Worm (Caenorhabditis elegans): ENCODE measurements around the gene srh-296.

Gene srh-296

ce11 chrV:17805323-17805722 is 4.8 kb upstream of the srh-296 start, which contains the start of gene srh-291:
TSS of gene srh-291 (plus strand) at chrV:17805623.
- no peak for TF ChIP-seq efl-1 (optimal IDR thresholded peaks at IDR 0.05)
- TF ChIP-seq efl-1 (GFP tag; optimal IDR thresholded peaks at IDR 0.05 in 1 of 2), result peak in 1 of 2 experiments; percentile 64
- no peak for TF ChIP-seq C04F5.9 (tag; optimal IDR thresholded peaks at IDR 0.05)

ce11 chrV:17812127-17812526 is 2.0 kb downstream of the srh-296 start:
- TF ChIP-seq lir-3 (tag; optimal IDR thresholded peaks at IDR 0.05; ENCODE audit: poor library complexity), result no peak
- no peak for TF ChIP-seq ceh-90 (tag; optimal IDR thresholded peaks at IDR 0.05)
- TF ChIP-seq lin-15B (tag; optimal IDR thresholded peaks at IDR 0.05), result no peak
- TF ChIP-seq xbp-1 (tag; optimal IDR thresholded peaks at IDR 0.05), result no peak
- TF ChIP-seq ceh-63 (GFP tag; optimal IDR thresholded peaks at IDR 0.05), result no peak
- no peak for TF ChIP-seq C34B4.2 (tag; optimal IDR thresholded peaks at IDR 0.05)
- no peak for TF ChIP-seq ces-1 (GFP tag; optimal IDR thresholded peaks at IDR 0.05)
- TF ChIP-seq swsn-7 (tag; optimal IDR thresholded peaks at IDR 0.05), result no peak

ce11 chrV:17818567-17818966 is 8.4 kb downstream of the srh-296 start, which contains the start of gene srh-298:
TSS of gene srh-298 (plus strand) at chrV:17818867.
- TF ChIP-seq zip-4 (GFP tag; optimal IDR thresholded peaks at IDR 0.05), result no peak
- TF ChIP-seq efl-1 (optimal IDR thresholded peaks at IDR 0.05), result no peak
- TF ChIP-seq efl-1 (GFP tag; optimal IDR thresholded peaks at IDR 0.05 in 1 of 2), result peak in 1 of 2 experiments; percentile 14

- no peak for TF ChIP-seq efl-1 (optimal IDR thresholded peaks at IDR 0.05)
- TF ChIP-seq efl-1 (GFP tag; optimal IDR thresholded peaks at IDR 0.05 in 1 of 2), result peak in 1 of 2 experiments; percentile 23
- no peak for TF ChIP-seq lin-35 (GFP tag; optimal IDR thresholded peaks at IDR 0.05)
- no peak for TF ChIP-seq ets-5 (GFP tag; IDR thresholded peaks at IDR 0.05)
Measured at ce11 chrV:17819704-17820103, 9.6 kb downstream of the srh-296 start.

- TF ChIP-seq irx-1 (tag; optimal IDR thresholded peaks at IDR 0.05), result no peak
- TF ChIP-seq fkh-10 (GFP tag; optimal IDR thresholded peaks at IDR 0.05), result no peak
- TF ChIP-seq zag-1 (tag; optimal IDR thresholded peaks at IDR 0.05), result no peak
- TF ChIP-seq pqm-1 (tag; optimal IDR thresholded peaks at IDR 0.05), result no peak
- no peak for TF ChIP-seq dpl-1 (GFP tag; optimal IDR thresholded peaks at IDR 0.05)
- TF ChIP-seq fkh-4 (tag; optimal IDR thresholded peaks at IDR 0.05; ENCODE audit: borderline replicate concordance), result no peak
- no peak for TF ChIP-seq lin-15B (tag; optimal IDR thresholded peaks at IDR 0.05)
- no peak for TF ChIP-seq efl-1 (optimal IDR thresholded peaks at IDR 0.05)
- no peak for TF ChIP-seq efl-1 (GFP tag; optimal IDR thresholded peaks at IDR 0.05 in 1 of 2)
- no peak for TF ChIP-seq nhr-28 (tag; optimal IDR thresholded peaks at IDR 0.05)
- TF ChIP-seq egl-27 (tag; optimal IDR thresholded peaks at IDR 0.05), result no peak
- TF ChIP-seq tbx-2 (tag; optimal IDR thresholded peaks at IDR 0.05), result no peak
- TF ChIP-seq ceh-8 (GFP tag; optimal IDR thresholded peaks at IDR 0.05), result no peak
- TF ChIP-seq nhr-71 (tag; optimal IDR thresholded peaks at IDR 0.05), result no peak
- TF ChIP-seq mdl-1 (tag; optimal IDR thresholded peaks at IDR 0.05), result no peak
Measured at ce11 chrV:17821805-17822204, 11.7 kb downstream of the srh-296 start, which contains the start of gene srh-300. TSS of gene srh-300 (plus strand) at chrV:17822105.

ce11 chrV:17824610-17825009 is 14.5 kb downstream of the srh-296 start, which contains the start of gene srh-301:
TSS of gene srh-301 (plus strand) at chrV:17824910.
- TF ChIP-seq xbp-1 (tag; optimal IDR thresholded peaks at IDR 0.05) (no peak), ztf-4 (tag; optimal IDR thresholded peaks at IDR 0.05) (no peak), pqm-1 (tag; optimal IDR thresholded peaks at IDR 0.05) (no peak), blmp-1 (tag; optimal IDR thresholded peaks at IDR 0.05) (no peak), ceh-63 (GFP tag; optimal IDR thresholded peaks at IDR 0.05) (no peak), nhr-85 (tag) (no peak), egl-27 (tag; optimal IDR thresholded peaks at IDR 0.05) (no peak), nhr-20 (tag; optimal IDR thresholded peaks at IDR 0.05) (no peak), nhr-84 (tag; optimal IDR thresholded peaks at IDR 0.05) (no peak), hpl-2 (GFP tag; optimal IDR thresholded peaks at IDR 0.05) (no peak), tlp-1 (tag; optimal IDR thresholded peaks at IDR 0.05) (no peak), mep-1 (tag; optimal IDR thresholded peaks at IDR 0.05) (no peak), efl-3 (GFP tag; optimal IDR thresholded peaks at IDR 0.05) (no peak), mab-9 (GFP tag; IDR thresholded peaks at IDR 0.05) (no peak), unc-98 (GFP tag; IDR thresholded peaks at IDR 0.05) (no peak), lsy-2 (tag; optimal IDR thresholded peaks at IDR 0.05) (no peak), lin-15B (tag; optimal IDR thresholded peaks at IDR 0.05) (no peak), pag-3 (tag; optimal IDR thresholded peaks at IDR 0.05; ENCODE audit: borderline replicate concordance, insufficient read depth) (no peak)
